Fruit fly (Drosophila melanogaster) whole organism, embryonic: Measurements from ENCODE around the gene Trax.

Source experiments
- CG1024 ChIP-seq: fragments of 200-800 bp; sonication (Bioruptor generic); IDR thresholded peaks from 2 replicates; pipeline ENCODE4 v1.3.6; 2022; ENCODE audit warnings: missing biosample characterization, missing genetic modification characterization
- CG31441 ChIP-seq: fragments of 200-800 bp; sonication (Bioruptor generic); IDR thresholded peaks from 2 replicates; pipeline ENCODE4 v1.3.6; 2022; ENCODE audit warnings: missing biosample characterization, missing genetic modification characterization
- CTCF ChIP-seq: fragments of 200-800 bp; sonication (Bioruptor generic); optimal IDR thresholded peaks from 2 replicates; lab custom pipeline; 2017; ENCODE audit warnings: missing biosample characterization, mild to moderate bottlenecking, missing genetic modification characterization, moderate library complexity
- Sry-β ChIP-seq: fragments of 200-800 bp; sonication (Bioruptor generic); optimal IDR thresholded peaks from 2 replicates; lab custom pipeline; 2018; ENCODE audit warnings: missing biosample characterization, mild to moderate bottlenecking, missing genetic modification characterization, moderate library complexity
- br ChIP-seq: fragments of >200 bp; optimal IDR thresholded peaks from 2 replicates; lab custom pipeline; 2017
- chm ChIP-seq: fragments of 200-800 bp; sonication (Bioruptor generic); IDR thresholded peaks from 2 replicates; pipeline ENCODE4 v1.3.6; 2022; ENCODE audit warnings: missing biosample characterization, missing genetic modification characterization
- chn ChIP-seq: fragments of 200-800 bp; sonication (Bioruptor generic); optimal IDR thresholded peaks from 2 replicates; lab custom pipeline; 2016; ENCODE audit warnings: missing biosample characterization, missing genetic modification characterization
- mirr ChIP-seq: fragments of 200-800 bp; sonication (Bioruptor generic); optimal IDR thresholded peaks from 3 replicates; lab custom pipeline; 2018; ENCODE audit warnings: missing biosample characterization, mild to moderate bottlenecking, missing genetic modification characterization
- pan ChIP-seq, 4 experiments: fragments of >200 bp in 3 of 4; fragments of 200-800 bp in 1 of 4; sonication (Bioruptor generic) in 1 of 4; optimal IDR thresholded peaks in 3 of 4; IDR thresholded peaks in 1 of 4; 2 replicates each; pipeline versions ENCODE4 v1.3.6 to Lab custom; 2017 to 2022; ENCODE audit warnings: missing biosample characterization in 2 of 4, missing genetic modification characterization in 2 of 4, mixed read lengths in 1 of 4
- rib ChIP-seq: fragments of 200-800 bp; sonication (Bioruptor generic); IDR thresholded peaks from 2 replicates; pipeline ENCODE4 v1.3.6; 2022; ENCODE audit warnings: missing biosample characterization, missing genetic modification characterization
- salm ChIP-seq: fragments of 200-800 bp; sonication (Bioruptor generic); optimal IDR thresholded peaks from 2 replicates; lab custom pipeline; 2018; ENCODE audit warnings: missing biosample characterization, mild to moderate bottlenecking, missing genetic modification characterization

- TF ChIP-seq pan (optimal IDR thresholded peaks at IDR 0.05; lab: Kevin White, UChicago) (no peak), pan (GFP tag; optimal IDR thresholded peaks at IDR 0.05 in 1 of 2, IDR thresholded peaks at IDR 0.05 in 1 of 2) (no peak), br (no peak), CTCF (GFP tag; lab: Kevin White, UChicago) (no peak), chm (GFP tag; lab: Robert Waterston, UW) (no peak), CG1024 (no peak), salm (tag; lab: Kevin White, UChicago) (no peak), chn (GFP tag; lab: Kevin White, UChicago) (no peak), Sry-β (GFP tag; lab: Kevin White, UChicago) (no peak), rib (GFP tag; lab: Robert Waterston, UW) (no peak), mirr (no peak), CG31441 (no peak)
These were observed 2.1 kb downstream of the Trax start, which contains the start of gene CG6171 for dm6 chr3R:15363608-15364007.
